Fruit fly (Drosophila melanogaster) whole organism, pupa: ENCODE measurements around the gene Caf1-55.

Experiments
- CG10348 ChIP-seq: fragments of 200-800 bp; sonication (Bioruptor generic); IDR thresholded peaks from 2 replicates; pipeline ENCODE4 v1.3.6; 2022; ENCODE audit warnings: missing biosample characterization, missing genetic modification characterization
- CG12605 ChIP-seq: fragments of 200-800 bp; sonication (Bioruptor generic); IDR thresholded peaks from 2 replicates; pipeline ENCODE4 v1.3.6; 2022; ENCODE audit warnings: missing biosample characterization, missing genetic modification characterization
- CG13204 ChIP-seq: fragments of 200-800 bp; sonication (Bioruptor generic); optimal IDR thresholded peaks from 2 replicates; lab custom pipeline; 2018; ENCODE audit warnings: missing biosample characterization, mild to moderate bottlenecking, missing genetic modification characterization, moderate library complexity
- CG14655 ChIP-seq: fragments of 200-800 bp; sonication (Bioruptor generic); optimal IDR thresholded peaks from 3 replicates; lab custom pipeline; 2017; ENCODE audit warnings: mild to moderate bottlenecking, missing biosample characterization, missing genetic modification reagents, missing genetic modification characterization
- CG15710 ChIP-seq: fragments of 200-800 bp; sonication (Bioruptor generic); optimal IDR thresholded peaks from 2 replicates; lab custom pipeline; 2018; ENCODE audit warnings: missing biosample characterization, mild to moderate bottlenecking, missing genetic modification characterization, moderate library complexity
- CG17806 ChIP-seq: fragments of 200-800 bp; sonication (Bioruptor generic); optimal IDR thresholded peaks from 2 replicates; lab custom pipeline; 2018; ENCODE audit warnings: missing biosample characterization, mild to moderate bottlenecking, missing genetic modification characterization, moderate library complexity
- CG32121 ChIP-seq: fragments of 200-800 bp; sonication (Bioruptor generic); IDR thresholded peaks from 2 replicates; pipeline ENCODE4 v1.3.6; 2022; ENCODE audit warnings: missing biosample characterization, missing genetic modification characterization
- CG34367 ChIP-seq: fragments of 200-800 bp; sonication (Bioruptor generic); optimal IDR thresholded peaks from 2 replicates; lab custom pipeline; 2018; ENCODE audit warnings: missing biosample characterization, mild to moderate bottlenecking, missing genetic modification characterization
- CG4496 ChIP-seq: fragments of 200-800 bp; sonication (Bioruptor generic); IDR thresholded peaks from 3 replicates; pipeline ENCODE4 v1.3.6; 2022; ENCODE audit warnings: missing biosample characterization, missing genetic modification characterization
- CG8159 ChIP-seq: fragments of 200-800 bp; sonication (Bioruptor generic); optimal IDR thresholded peaks from 3 replicates; lab custom pipeline; 2018; ENCODE audit warnings: missing biosample characterization, mild to moderate bottlenecking, missing genetic modification characterization, moderate library complexity
- CG8301 ChIP-seq: fragments of 200-800 bp; sonication (Bioruptor generic); optimal IDR thresholded peaks from 2 replicates; lab custom pipeline; 2018; ENCODE audit warnings: missing biosample characterization, mild to moderate bottlenecking, missing genetic modification characterization
- CG9948 ChIP-seq: fragments of 200-800 bp; sonication (Bioruptor generic); optimal IDR thresholded peaks from 2 replicates; lab custom pipeline; 2018; ENCODE audit warnings: missing biosample characterization, mild to moderate bottlenecking, missing genetic modification characterization, moderate library complexity
- D1 ChIP-seq: fragments of 200-800 bp; sonication (Bioruptor generic); optimal IDR thresholded peaks from 2 replicates; lab custom pipeline; 2018; ENCODE audit warnings: missing biosample characterization, mild to moderate bottlenecking, missing genetic modification characterization, moderate library complexity
- EcR ChIP-seq: fragments of 200-800 bp; sonication (Bioruptor generic); optimal IDR thresholded peaks from 3 replicates; lab custom pipeline; 2019; ENCODE audit warnings: missing biosample characterization, missing genetic modification characterization, mild to moderate bottlenecking, moderate library complexity, missing genetic modification reagents
- Ets98B ChIP-seq: fragments of 200-800 bp; sonication (Bioruptor generic); IDR thresholded peaks from 2 replicates; pipeline ENCODE4 v1.3.6; 2022; ENCODE audit warnings: missing biosample characterization, missing genetic modification characterization
- Pif1A ChIP-seq: fragments of 200-800 bp; sonication (Bioruptor generic); optimal IDR thresholded peaks from 3 replicates; lab custom pipeline; 2016; ENCODE audit warnings: missing biosample characterization, missing genetic modification characterization
- Pif1B ChIP-seq: fragments of 200-800 bp; sonication (Bioruptor generic); optimal IDR thresholded peaks from 3 replicates; lab custom pipeline; 2016; ENCODE audit warnings: missing biosample characterization, missing genetic modification characterization
- Snoo ChIP-seq: fragments of 200-800 bp; sonication (Bioruptor generic); optimal IDR thresholded peaks from 3 replicates; lab custom pipeline; 2017; ENCODE audit warnings: missing biosample characterization, mild to moderate bottlenecking, missing genetic modification characterization, inconsistent platforms
- fd96Ca ChIP-seq: fragments of 200-800 bp; sonication (Bioruptor generic); IDR thresholded peaks from 3 replicates; pipeline ENCODE4 v1.3.6; 2022; ENCODE audit warnings: missing biosample characterization, missing genetic modification characterization
- gl ChIP-seq: fragments of 200-800 bp; sonication (Bioruptor generic); optimal IDR thresholded peaks from 2 replicates; lab custom pipeline; 2018; ENCODE audit warnings: missing biosample characterization, mild to moderate bottlenecking, missing genetic modification characterization
- rn ChIP-seq: fragments of 200-800 bp; sonication (Bioruptor generic); IDR thresholded peaks from 2 replicates; pipeline ENCODE4 v1.3.6; 2022; ENCODE audit warnings: missing biosample characterization, missing genetic modification characterization

Caf1-55 gene

dm6 chr3R:15243046-15243356 lies 17.6 kb downstream of the Caf1-55 start:
- TF ChIP-seq D1 (no peak), CG14655 (GFP tag; lab: Kevin White, UChicago) (no peak), Ets98B (GFP tag; lab: Robert Waterston, UW) (no peak), EcR (no peak)

dm6 chr3R:15243452-15243851 lies 18.1 kb downstream of the Caf1-55 start:
- TF ChIP-seq CG32121 (GFP tag; lab: Robert Waterston, UW) (0 out of 2 replicates have a peak, but pooled peaks have one; percentile 46), CG8301 (tag; lab: Kevin White, UChicago) (no peak), gl (tag; lab: Kevin White, UChicago) (no peak), EcR (peak; percentile 71), CG15710 (tag; lab: Kevin White, UChicago) (no peak), D1 (no peak), CG13204 (GFP tag; lab: Kevin White, UChicago) (no peak), rn (GFP tag; lab: Robert Waterston, UW) (no peak), Snoo (tag; lab: Kevin White, UChicago) (no peak), CG10348 (GFP tag; lab: Robert Waterston, UW) (no peak), Pif1B (GFP tag; lab: Kevin White, UChicago) (peak; percentile 48), CG8159 (tag; lab: Kevin White, UChicago) (peak; percentile 7), CG12605 (peak; percentile 45; the same call in 1 of the 2 replicates), CG34367 (no peak), Pif1A (no peak), CG9948 (tag; lab: Kevin White, UChicago) (no peak), CG4496 (peak; percentile 53; the same call in 1 of the 3 replicates), CG17806 (no peak), fd96Ca (GFP tag; lab: Robert Waterston, UW) (no peak), Ets98B (GFP tag; lab: Robert Waterston, UW) (no peak), CG14655 (GFP tag; lab: Kevin White, UChicago) (no peak)
- TF ChIP-seq, all 21 proteins: peak for 6

dm6 chr3R:15246601-15247000 lies 21.2 kb downstream of the Caf1-55 start:
- TF ChIP-seq CG34367 (no peak), CG15710 (tag; lab: Kevin White, UChicago) (no peak), CG8159 (tag; lab: Kevin White, UChicago) (peak; percentile 48), CG13204 (GFP tag; lab: Kevin White, UChicago) (no peak), CG4496 (no peak), D1 (no peak), CG8301 (tag; lab: Kevin White, UChicago) (no peak)

dm6 chr3R:15249037-15249436 lies 23.7 kb downstream of the Caf1-55 start, which contains the start of gene Amt:
Gene Amt (minus strand): TSS chr3R:15249137.
- TF ChIP-seq CG34367 = no peak
- TF ChIP-seq Pif1A = no peak
- TF ChIP-seq fd96Ca (GFP tag; lab: Robert Waterston, UW) = no peak
- TF ChIP-seq gl (tag; lab: Kevin White, UChicago) = no peak
- TF ChIP-seq CG8159 (tag; lab: Kevin White, UChicago) = no peak
- TF ChIP-seq rn (GFP tag; lab: Robert Waterston, UW) = no peak
- no peak for TF ChIP-seq CG10348 (GFP tag; lab: Robert Waterston, UW)
- TF ChIP-seq CG17806 = no peak
- no peak for TF ChIP-seq Pif1B (GFP tag; lab: Kevin White, UChicago)
- no peak for TF ChIP-seq CG13204 (GFP tag; lab: Kevin White, UChicago)
- no peak for TF ChIP-seq CG8301 (tag; lab: Kevin White, UChicago)
- no peak for TF ChIP-seq CG9948 (tag; lab: Kevin White, UChicago)
- TF ChIP-seq CG15710 (tag; lab: Kevin White, UChicago) = no peak
- TF ChIP-seq EcR = no peak
- no peak for TF ChIP-seq D1
- no peak for TF ChIP-seq CG12605

DNA sequence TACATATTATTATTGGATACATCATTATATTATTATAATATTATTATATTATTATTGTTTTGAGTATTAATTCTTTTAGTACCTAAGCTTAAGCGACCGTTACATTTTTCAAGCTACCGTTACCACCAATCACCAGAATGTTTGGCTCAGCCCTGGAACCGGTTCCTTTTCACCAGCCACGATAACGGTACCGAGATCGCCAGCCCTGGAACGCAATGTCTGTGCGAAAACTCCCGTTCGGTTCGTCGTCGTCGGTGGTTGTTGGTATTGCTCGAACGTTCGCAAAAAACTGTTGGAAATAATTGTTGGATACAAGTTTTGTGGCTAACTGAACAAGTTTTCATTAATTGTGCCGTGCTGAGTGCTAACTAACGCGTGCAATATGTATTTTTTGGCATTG lies 24.4 kb downstream of the Caf1-55 start, which contains the start of gene CG42404:
Gene CG42404 (plus strand): TSS at position 360 of the 400 bp plus-strand sequence.
- TF ChIP-seq Pif1A = no peak
- TF ChIP-seq CG15710 (tag; lab: Kevin White, UChicago) = no peak
- TF ChIP-seq CG14655 (GFP tag; lab: Kevin White, UChicago) = no peak
- TF ChIP-seq Ets98B (GFP tag; lab: Robert Waterston, UW) = no peak
- no peak for TF ChIP-seq fd96Ca (GFP tag; lab: Robert Waterston, UW)
- TF ChIP-seq CG10348 (GFP tag; lab: Robert Waterston, UW) = no peak
- TF ChIP-seq Pif1B (GFP tag; lab: Kevin White, UChicago) = no peak
- TF ChIP-seq gl (tag; lab: Kevin White, UChicago) = no peak
- no peak for TF ChIP-seq rn (GFP tag; lab: Robert Waterston, UW)
- TF ChIP-seq CG13204 (GFP tag; lab: Kevin White, UChicago) = no peak
- TF ChIP-seq CG34367 = no peak
- TF ChIP-seq Snoo (tag; lab: Kevin White, UChicago) = no peak
- TF ChIP-seq CG9948 (tag; lab: Kevin White, UChicago) = no peak
- TF ChIP-seq CG8301 (tag; lab: Kevin White, UChicago) = no peak
- TF ChIP-seq CG12605 = no peak
- TF ChIP-seq CG32121 (GFP tag; lab: Robert Waterston, UW) = no peak
- no peak for TF ChIP-seq CG8159 (tag; lab: Kevin White, UChicago)

DNA sequence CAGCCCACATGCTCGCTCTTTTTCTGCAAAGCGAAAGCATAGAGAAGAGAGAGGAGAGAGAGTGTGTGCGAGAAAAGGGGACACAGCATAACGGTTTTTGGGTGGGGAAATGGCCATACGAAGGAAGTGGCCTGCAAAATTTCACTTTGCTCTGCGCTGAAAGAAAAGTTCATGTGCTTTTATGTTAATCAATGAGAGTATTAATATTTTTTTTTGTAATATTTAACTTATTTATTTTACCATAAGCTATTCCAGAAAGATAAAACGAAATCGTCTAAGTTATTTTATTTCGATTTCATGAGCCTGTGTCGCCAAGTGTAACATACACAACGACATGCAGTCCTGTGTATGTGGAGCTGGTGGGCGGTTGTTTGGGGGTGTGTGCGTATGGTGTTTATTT lies 25.1 kb downstream of the Caf1-55 start:
- peak; percentile 67 for TF ChIP-seq fd96Ca (GFP tag; lab: Robert Waterston, UW)
- TF ChIP-seq Snoo (tag; lab: Kevin White, UChicago) = no peak
- TF ChIP-seq Ets98B (GFP tag; lab: Robert Waterston, UW) = peak; percentile 81
- TF ChIP-seq CG4496 = peak; percentile 72; the same call in 2 of the 3 replicates
- no peak for TF ChIP-seq Pif1B (GFP tag; lab: Kevin White, UChicago)
- TF ChIP-seq CG32121 (GFP tag; lab: Robert Waterston, UW) = peak; percentile 70
- TF ChIP-seq CG12605 = peak; percentile 60
- TF ChIP-seq CG8301 (tag; lab: Kevin White, UChicago) = no peak
- TF ChIP-seq CG10348 (GFP tag; lab: Robert Waterston, UW) = no peak
- TF ChIP-seq Pif1A = no peak
- no peak for TF ChIP-seq EcR
- no peak for TF ChIP-seq CG13204 (GFP tag; lab: Kevin White, UChicago)
- TF ChIP-seq D1 = no peak
- TF ChIP-seq CG34367 = peak; percentile 40
- peak; percentile 56 for TF ChIP-seq rn (GFP tag; lab: Robert Waterston, UW)
- TF ChIP-seq CG15710 (tag; lab: Kevin White, UChicago) = peak; percentile 74
- TF ChIP-seq CG8159 (tag; lab: Kevin White, UChicago) = peak; percentile 62
- TF ChIP-seq, all 21 proteins: peak for 9
